Worm (Caenorhabditis elegans): ENCODE measurements around the gene decr-1.1.

DNA sequence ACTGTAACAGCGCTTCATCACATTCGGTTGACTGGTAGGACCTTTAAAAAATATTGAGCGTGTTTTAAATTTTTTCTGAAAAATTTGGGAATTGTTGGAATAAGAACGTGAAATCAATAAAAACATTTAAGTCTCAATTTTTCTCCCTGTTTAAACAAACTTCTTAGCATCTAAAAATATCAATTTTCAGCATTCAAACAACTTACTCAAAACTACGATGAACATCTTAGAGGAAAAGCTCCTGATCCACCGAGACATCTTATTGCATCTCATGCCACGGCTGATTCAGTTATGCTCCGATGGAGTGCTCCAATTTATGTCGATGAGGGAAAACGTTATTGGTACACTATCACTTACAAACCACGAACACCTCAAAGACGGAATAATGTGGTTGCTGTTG lies 17.0 kb downstream of the decr-1.1 start:
- no peak for TF ChIP-seq zip-8 (tag; optimal IDR thresholded peaks at IDR 0.05)
- no peak for TF ChIP-seq bed-3 (GFP tag; optimal IDR thresholded peaks at IDR 0.05)
- TF ChIP-seq nhr-28 (tag; optimal IDR thresholded peaks at IDR 0.05), result no peak
- no peak for TF ChIP-seq unc-39 (tag; optimal IDR thresholded peaks at IDR 0.05)
- no peak for TF ChIP-seq nhr-12 (tag; optimal IDR thresholded peaks at IDR 0.05)
- no peak for TF ChIP-seq ham-2 (GFP tag; optimal IDR thresholded peaks at IDR 0.05)
- no peak for TF ChIP-seq blmp-1 (tag; optimal IDR thresholded peaks at IDR 0.05)
- no peak for TF ChIP-seq unc-62 (GFP tag; optimal IDR thresholded peaks at IDR 0.05)
- TF ChIP-seq elt-3 (tag; optimal IDR thresholded peaks at IDR 0.05), result no peak
- no peak for TF ChIP-seq elt-1 (tag; optimal IDR thresholded peaks at IDR 0.05; ENCODE audit: borderline replicate concordance, insufficient read depth)
- TF ChIP-seq ztf-11 (tag; optimal IDR thresholded peaks at IDR 0.05), result no peak
- TF ChIP-seq hlh-1 (tag; optimal IDR thresholded peaks at IDR 0.05), result no peak
- no peak for TF ChIP-seq cnd-1 (tag; optimal IDR thresholded peaks at IDR 0.05)
